Fruit fly (Drosophila melanogaster) whole organism, embryonic: Measurements from ENCODE around the gene f-cup.
A peak's percentile ranks its signal among the peaks of the same experiment; 100 is the strongest.

Experiments used
- Abd-B ChIP-seq: fragments of 200-800 bp; sonication (Bioruptor generic); optimal IDR thresholded peaks from 2 replicates; lab custom pipeline; 2018; ENCODE audit warnings: missing biosample characterization, mild to moderate bottlenecking, missing genetic modification characterization, moderate library complexity
- BtbVII ChIP-seq: fragments of 200-800 bp; sonication (Bioruptor generic); optimal IDR thresholded peaks from 3 replicates; lab custom pipeline; 2017; ENCODE audit warnings: missing biosample characterization, mild to moderate bottlenecking, missing genetic modification characterization
- CG10209 ChIP-seq: fragments of 200-800 bp; sonication (Bioruptor generic); optimal IDR thresholded peaks from 3 replicates; lab custom pipeline; 2017; ENCODE audit warnings: missing biosample characterization, mild to moderate bottlenecking, missing genetic modification characterization, missing genetic modification reagents
- CG1024 ChIP-seq: fragments of 200-800 bp; sonication (Bioruptor generic); IDR thresholded peaks from 2 replicates; pipeline ENCODE4 v1.3.6; 2022; ENCODE audit warnings: missing biosample characterization, missing genetic modification characterization
- CG10543 ChIP-seq: fragments of 200-800 bp; sonication (Bioruptor generic); optimal IDR thresholded peaks from 3 replicates; lab custom pipeline; 2017; ENCODE audit warnings: missing biosample characterization, mild to moderate bottlenecking, missing genetic modification characterization, moderate library complexity
- CG10565 ChIP-seq: fragments of 200-800 bp; sonication (Bioruptor generic); optimal IDR thresholded peaks from 3 replicates; lab custom pipeline; 2016; ENCODE audit warnings: missing biosample characterization, mild to moderate bottlenecking, missing genetic modification characterization
- CG11093 ChIP-seq: fragments of 200-800 bp; sonication (Bioruptor generic); IDR thresholded peaks from 3 replicates; pipeline ENCODE4 v1.3.6; 2022; ENCODE audit warnings: missing biosample characterization, missing genetic modification characterization
- CG11504 ChIP-seq: fragments of 200-800 bp; sonication (Bioruptor generic); optimal IDR thresholded peaks from 3 replicates; lab custom pipeline; 2019; ENCODE audit warnings: missing biosample characterization, mild to moderate bottlenecking, missing genetic modification characterization, moderate library complexity
- CG13894 ChIP-seq: fragments of 200-800 bp; sonication (Bioruptor generic); optimal IDR thresholded peaks from 3 replicates; lab custom pipeline; 2018; ENCODE audit warnings: missing biosample characterization, mild to moderate bottlenecking, missing genetic modification characterization, moderate library complexity
- CG15269 ChIP-seq: fragments of 200-800 bp; sonication (Bioruptor generic); optimal IDR thresholded peaks from 2 replicates; lab custom pipeline; 2018; ENCODE audit warnings: missing biosample characterization, mild to moderate bottlenecking, missing genetic modification characterization, moderate library complexity
- CG15514 ChIP-seq: fragments of 200-800 bp; sonication (Bioruptor generic); optimal IDR thresholded peaks from 3 replicates; lab custom pipeline; 2017; ENCODE audit warnings: missing biosample characterization, missing genetic modification characterization, mild to moderate bottlenecking, moderate library complexity, missing genetic modification reagents
- CG15696 ChIP-seq: fragments of 200-800 bp; sonication (Bioruptor generic); optimal IDR thresholded peaks from 2 replicates; lab custom pipeline; 2019; ENCODE audit warnings: missing biosample characterization, mild to moderate bottlenecking, missing genetic modification characterization, moderate library complexity
- CG16815 ChIP-seq: fragments of 200-800 bp; sonication (Bioruptor generic); optimal IDR thresholded peaks from 3 replicates; lab custom pipeline; 2017; ENCODE audit warnings: missing biosample characterization, mild to moderate bottlenecking, missing genetic modification characterization
- CG17328 ChIP-seq: fragments of 200-800 bp; sonication (Bioruptor generic); IDR thresholded peaks from 2 replicates; pipeline ENCODE4 v1.3.6; 2022; ENCODE audit warnings: missing biosample characterization, missing genetic modification characterization
- CG17359 ChIP-seq: fragments of 200-800 bp; sonication (Bioruptor generic); optimal IDR thresholded peaks from 3 replicates; lab custom pipeline; 2018; ENCODE audit warnings: missing biosample characterization, mild to moderate bottlenecking, missing genetic modification characterization, moderate library complexity
- CG2889 ChIP-seq: fragments of 200-800 bp; sonication (Bioruptor generic); IDR thresholded peaks from 3 replicates; pipeline ENCODE4 v1.3.6; 2022; ENCODE audit warnings: missing biosample characterization, missing genetic modification characterization
- CG34224 ChIP-seq: fragments of 200-800 bp; sonication (Bioruptor generic); IDR thresholded peaks from 3 replicates; pipeline ENCODE4 v1.3.6; 2022; ENCODE audit warnings: missing biosample characterization, missing genetic modification characterization; ENCODE audit not compliant: partially characterized antibody
- CG4404 ChIP-seq: fragments of 200-800 bp; sonication (Bioruptor generic); IDR thresholded peaks from 2 replicates; pipeline ENCODE4 v1.3.6; 2022; ENCODE audit warnings: missing biosample characterization, missing genetic modification characterization
- CG4820 ChIP-seq: fragments of 200-800 bp; sonication (Bioruptor generic); optimal IDR thresholded peaks from 3 replicates; lab custom pipeline; 2016; ENCODE audit warnings: missing biosample characterization, missing genetic modification characterization
- CG6175 ChIP-seq: fragments of 200-800 bp; sonication (Bioruptor generic); IDR thresholded peaks from 3 replicates; pipeline ENCODE4 v1.3.6; 2022; ENCODE audit warnings: missing biosample characterization, missing genetic modification characterization
- CG6791 ChIP-seq: fragments of 200-800 bp; sonication (Bioruptor generic); IDR thresholded peaks from 3 replicates; pipeline ENCODE4 v1.3.6; 2022; ENCODE audit warnings: missing biosample characterization, missing genetic modification characterization; ENCODE audit not compliant: partially characterized antibody
- CG7928 ChIP-seq: fragments of 200-800 bp; sonication (Bioruptor generic); optimal IDR thresholded peaks from 2 replicates; lab custom pipeline; 2017; ENCODE audit warnings: missing biosample characterization, mild to moderate bottlenecking, missing genetic modification characterization
- CG8359 ChIP-seq: fragments of 200-800 bp; sonication (Bioruptor generic); optimal IDR thresholded peaks from 2 replicates; lab custom pipeline; 2017; ENCODE audit warnings: missing biosample characterization, mild to moderate bottlenecking, missing genetic modification characterization, borderline replicate concordance
- Dek ChIP-seq: fragments of 200-800 bp; sonication (Bioruptor generic); optimal IDR thresholded peaks from 3 replicates; lab custom pipeline; 2019; ENCODE audit warnings: missing biosample characterization, mild to moderate bottlenecking, missing genetic modification characterization, moderate library complexity
- Doc3 ChIP-seq: fragments of 200-800 bp; sonication (Bioruptor generic); IDR thresholded peaks from 3 replicates; pipeline ENCODE4 v1.3.6; 2022; ENCODE audit warnings: missing biosample characterization, missing genetic modification characterization; ENCODE audit not compliant: partially characterized antibody
- Fer1 ChIP-seq: fragments of 200-800 bp; sonication (Bioruptor generic); optimal IDR thresholded peaks from 2 replicates; lab custom pipeline; 2017; ENCODE audit warnings: missing biosample characterization, mild to moderate bottlenecking, missing genetic modification characterization
- H15 ChIP-seq: fragments of 200-800 bp; sonication (Bioruptor generic); IDR thresholded peaks from 3 replicates; pipeline ENCODE4 v1.3.6; 2022; ENCODE audit warnings: missing biosample characterization, missing genetic modification characterization
- HHEX ChIP-seq: fragments of 200-800 bp; sonication (Bioruptor generic); optimal IDR thresholded peaks from 3 replicates; lab custom pipeline; 2017; ENCODE audit warnings: missing biosample characterization, mild to moderate bottlenecking, missing genetic modification characterization, missing genetic modification reagents
- HmgD ChIP-seq: fragments of 200-800 bp; sonication (Bioruptor generic); optimal IDR thresholded peaks from 3 replicates; lab custom pipeline; 2016; ENCODE audit warnings: missing biosample characterization, missing genetic modification characterization
- Hsf ChIP-seq: fragments of 200-800 bp; sonication (Bioruptor generic); optimal IDR thresholded peaks from 3 replicates; lab custom pipeline; 2016; ENCODE audit warnings: missing biosample characterization, missing genetic modification characterization
- MBD-R2 ChIP-seq: fragments of 200-800 bp; sonication (Bioruptor generic); IDR thresholded peaks from 2 replicates; pipeline ENCODE4 v1.3.6; 2022; ENCODE audit warnings: missing biosample characterization, missing genetic modification characterization
- Max ChIP-seq: fragments of 200-800 bp; sonication (Bioruptor generic); optimal IDR thresholded peaks from 2 replicates; lab custom pipeline; 2016; ENCODE audit warnings: missing biosample characterization, mild to moderate bottlenecking, missing genetic modification characterization
- Opbp ChIP-seq: fragments of 200-800 bp; sonication (Bioruptor generic); IDR thresholded peaks from 3 replicates; pipeline ENCODE4 v1.3.6; 2022; ENCODE audit warnings: missing biosample characterization, missing genetic modification characterization; ENCODE audit not compliant: partially characterized antibody
- Trl ChIP-seq, 3 experiments: fragments of >200 bp in 2 of 3; fragments of 200-800 bp in 1 of 3; sonication (Bioruptor generic) in 1 of 3; optimal IDR thresholded peaks; 2 replicates in 1 of 3; 3 replicates in 2 of 3; lab custom pipeline; 2016 to 2017; ENCODE audit warnings: missing biosample characterization in 1 of 3, missing genetic modification characterization in 1 of 3
- Xrp1 ChIP-seq: fragments of 200-800 bp; sonication (Bioruptor generic); IDR thresholded peaks from 2 replicates; pipeline ENCODE4 v1.3.6; 2022; ENCODE audit warnings: missing biosample characterization, missing genetic modification characterization
- btn ChIP-seq: fragments of 200-800 bp; sonication (Bioruptor generic); optimal IDR thresholded peaks from 2 replicates; lab custom pipeline; 2016; ENCODE audit warnings: missing biosample characterization, missing genetic modification characterization
- cas ChIP-seq: fragments of 200-800 bp; sonication (Bioruptor generic); IDR thresholded peaks from 2 replicates; pipeline ENCODE4 v1.3.6; 2022; ENCODE audit warnings: missing biosample characterization, missing genetic modification characterization
- crp ChIP-seq, 2 experiments: fragments of 200-800 bp; sonication (Bioruptor generic); optimal IDR thresholded peaks; 2 replicates in 1 of 2; 3 replicates in 1 of 2; lab custom pipeline; 2017; ENCODE audit warnings: missing biosample characterization in 2 of 2, missing genetic modification characterization in 2 of 2, mild to moderate bottlenecking in 1 of 2, moderate library complexity in 1 of 2
- cwo ChIP-seq: fragments of 200-800 bp; sonication (Bioruptor generic); optimal IDR thresholded peaks from 3 replicates; lab custom pipeline; 2017; ENCODE audit warnings: missing biosample characterization, missing genetic modification characterization, mild to moderate bottlenecking, moderate library complexity, missing genetic modification reagents
- dpn ChIP-seq, 2 experiments: fragments of 200-800 bp; sonication (Bioruptor generic); optimal IDR thresholded peaks; 3 replicates each; lab custom pipeline; 2016; ENCODE audit warnings: missing biosample characterization in 2 of 2, missing genetic modification characterization in 2 of 2
- esg ChIP-seq: fragments of 200-800 bp; sonication (Bioruptor generic); conservative IDR thresholded peaks from 2 replicates; pipeline ENCODE4 v1.3.6; 2022; ENCODE audit warnings: missing biosample characterization, missing genetic modification characterization
- grau ChIP-seq: fragments of 200-800 bp; optimal IDR thresholded peaks from 3 replicates; lab custom pipeline; 2019; ENCODE audit warnings: missing biosample characterization, mild to moderate bottlenecking, missing genetic modification characterization, moderate library complexity
- klu ChIP-seq: fragments of 200-800 bp; sonication (Bioruptor generic); IDR thresholded peaks from 2 replicates; pipeline ENCODE4 v1.3.6; 2022; ENCODE audit warnings: missing biosample characterization, missing genetic modification characterization
- lbe ChIP-seq: fragments of 200-800 bp; sonication (Bioruptor generic); optimal IDR thresholded peaks from 2 replicates; lab custom pipeline; 2016; ENCODE audit warnings: missing biosample characterization, mild to moderate bottlenecking, missing genetic modification characterization
- luna ChIP-seq: fragments of 200-800 bp; sonication (Bioruptor generic); optimal IDR thresholded peaks from 2 replicates; lab custom pipeline; 2016; ENCODE audit warnings: missing biosample characterization, missing genetic modification characterization
- mirr ChIP-seq: fragments of 200-800 bp; sonication (Bioruptor generic); optimal IDR thresholded peaks from 3 replicates; lab custom pipeline; 2018; ENCODE audit warnings: missing biosample characterization, mild to moderate bottlenecking, missing genetic modification characterization
- zen2 ChIP-seq: fragments of 200-800 bp; sonication (Bioruptor generic); IDR thresholded peaks from 3 replicates; pipeline ENCODE4 v1.3.6; 2022; ENCODE audit warnings: missing biosample characterization, missing genetic modification characterization; ENCODE audit not compliant: partially characterized antibody

The f-cup gene

dm6 chr3R:13659865-13660738, 40.5 kb downstream of the f-cup start, which contains the start of gene Hrb87F (continued):
- TF ChIP-seq CG1024 (GFP tag; lab: Robert Waterston, UW): peak; percentile 87
- no peak for TF ChIP-seq Trl (optimal IDR thresholded peaks at IDR 0.05; lab: Kevin White, UChicago)
- no peak for TF ChIP-seq Trl (GFP tag; optimal IDR thresholded peaks at IDR 0.05; lab: Kevin White, UChicago)
- TF ChIP-seq CG10543 (GFP tag; lab: Kevin White, UChicago): no peak
- peak; percentile 28; the same call in 1 of the 2 replicates for TF ChIP-seq MBD-R2
- no peak for TF ChIP-seq BtbVII (GFP tag; lab: Kevin White, UChicago)
- 0 out of 3 replicates have a peak, but pooled peaks have one; percentile 11 for TF ChIP-seq Opbp (GFP tag; lab: Robert Waterston, UW)
- TF ChIP-seq CG15514 (GFP tag; lab: Kevin White, UChicago): peak; percentile 28
- peak; percentile 55 for TF ChIP-seq CG17359 (tag; lab: Kevin White, UChicago)
- no peak for TF ChIP-seq CG10209 (GFP tag; lab: Kevin White, UChicago)
- TF ChIP-seq Fer1: no peak
- no peak for TF ChIP-seq CG4404 (GFP tag; lab: Robert Waterston, UW)
- TF ChIP-seq zen2 (GFP tag; lab: Robert Waterston, UW): no peak
- TF ChIP-seq CG11093 (GFP tag; lab: Robert Waterston, UW): no peak
- no peak for TF ChIP-seq CG8359
- TF ChIP-seq CG15269 (tag; lab: Kevin White, UChicago): no peak
- TF ChIP-seq CG16815: no peak
- TF ChIP-seq Dek: no peak
- no peak for TF ChIP-seq CG15696 (tag; lab: Kevin White, UChicago)
- TF ChIP-seq Doc3 (GFP tag; lab: Robert Waterston, UW): no peak
- no peak for TF ChIP-seq crp (GFP tag; optimal IDR thresholded peaks at IDR 0.05; lab: Kevin White, UChicago)
- TF ChIP-seq CG10565 (GFP tag; lab: Kevin White, UChicago): no peak
- no peak for TF ChIP-seq CG11504 (tag; lab: Kevin White, UChicago)
- TF ChIP-seq klu: no peak
- no peak for TF ChIP-seq CG6791 (GFP tag; lab: Robert Waterston, UW)
- TF ChIP-seq grau (tag; lab: Kevin White, UChicago): no peak
- no peak for TF ChIP-seq CG7928
- TF ChIP-seq Xrp1 (GFP tag; lab: Robert Waterston, UW): no peak
- no peak for TF ChIP-seq cwo (GFP tag; lab: Kevin White, UChicago)
- TF ChIP-seq HmgD (GFP tag; lab: Kevin White, UChicago): no peak
- no peak for TF ChIP-seq cas
- 0 out of 2 replicates have a peak, but pooled peaks have one; percentile 19 for TF ChIP-seq esg (GFP tag; lab: Robert Waterston, UW)
- no peak for TF ChIP-seq dpn (GFP tag; optimal IDR thresholded peaks at IDR 0.05; lab: Kevin White, UChicago)
- no peak for TF ChIP-seq H15 (GFP tag; lab: Robert Waterston, UW)
- TF ChIP-seq btn (GFP tag; lab: Kevin White, UChicago): no peak
- no peak for TF ChIP-seq Max (GFP tag; lab: Kevin White, UChicago)
- TF ChIP-seq luna (GFP tag; lab: Kevin White, UChicago): no peak
- no peak for TF ChIP-seq Hsf (GFP tag; lab: Kevin White, UChicago)
- no peak for TF ChIP-seq Abd-B (GFP tag; lab: Kevin White, UChicago)
- TF ChIP-seq CG4820 (GFP tag; lab: Kevin White, UChicago): no peak
- TF ChIP-seq lbe: peak; percentile 50
- TF ChIP-seq CG13894 (tag; lab: Kevin White, UChicago): no peak
- TF ChIP-seq HHEX: no peak
- no peak for TF ChIP-seq CG17328 (GFP tag; lab: Robert Waterston, UW)
- TF ChIP-seq CG6175 (GFP tag; lab: Robert Waterston, UW): no peak
- no peak for TF ChIP-seq mirr
- TF ChIP-seq CG34224: no peak
- TF ChIP-seq CG2889 (GFP tag; lab: Robert Waterston, UW): no peak
